Worm (Caenorhabditis elegans) whole organism, L1 larva: ENCODE data around the gene AH9.4.

Source experiments
- C04F5.9 ChIP-seq: sonication (generic microtip); optimal IDR thresholded peaks from 2 replicates; lab custom pipeline; 2016; ENCODE audit warnings: missing genetic modification characterization, missing compliant biosample characterization
- C34B4.2 ChIP-seq: sonication (generic microtip); optimal IDR thresholded peaks from 2 replicates; lab custom pipeline; 2017; ENCODE audit warnings: mild to moderate bottlenecking, missing genetic modification characterization, missing compliant biosample characterization
- Y116A8C.19 ChIP-seq: sonication (generic microtip); optimal IDR thresholded peaks from 2 replicates; lab custom pipeline; 2016; ENCODE audit warnings: missing compliant biosample characterization, missing genetic modification characterization, borderline replicate concordance
- ama-1 ChIP-seq: fragments of 150-350 bp; optimal IDR thresholded peaks from 2 replicates; lab custom pipeline; 2014
- blmp-1 ChIP-seq: fragments of 150-350 bp; optimal IDR thresholded peaks from 2 replicates; lab custom pipeline; 2014; ENCODE audit warnings: missing biosample characterization, missing genetic modification characterization
- ceh-8 ChIP-seq: fragments of 200-800 bp; sonication (Bioruptor generic); optimal IDR thresholded peaks from 2 replicates; lab custom pipeline; 2018; ENCODE audit warnings: mild to moderate bottlenecking, missing genetic modification characterization, moderate library complexity, missing compliant biosample characterization
- ceh-82 ChIP-seq, 3 experiments: fragments of 150-350 bp in 1 of 3; sonication (generic microtip) in 2 of 3; optimal IDR thresholded peaks; 2 replicates each; lab custom pipeline; 2014 to 2017; ENCODE audit warnings: missing biosample characterization in 3 of 3, missing genetic modification characterization in 3 of 3
- dpl-1 ChIP-seq, 3 experiments: fragments of 150-350 bp in 2 of 3; sonication (generic microtip) in 1 of 3; optimal IDR thresholded peaks; 2 replicates each; lab custom pipeline; 2014 to 2017; ENCODE audit warnings: missing biosample characterization in 3 of 3, missing genetic modification characterization in 3 of 3, missing genetic modification reagents in 3 of 3
- efl-1 ChIP-seq, 4 experiments: fragments of 150-350 bp; optimal IDR thresholded peaks in 3 of 4; peaks in 1 of 4; 1 replicate in 1 of 4; 2 replicates in 3 of 4; lab custom pipeline; 2014; ENCODE audit warnings: missing biosample characterization in 2 of 4, missing genetic modification characterization in 2 of 4, missing genetic modification reagents in 2 of 4
- egl-27 ChIP-seq, 2 experiments: fragments of 150-350 bp in 1 of 2; sonication (generic microtip); optimal IDR thresholded peaks; 3 replicates each; lab custom pipeline; 2017 to 2018; ENCODE audit warnings: missing biosample characterization in 2 of 2, missing genetic modification characterization in 2 of 2, missing genetic modification reagents in 2 of 2
- elt-2 ChIP-seq: sonication (generic microtip); optimal IDR thresholded peaks from 2 replicates; lab custom pipeline; 2016; ENCODE audit warnings: missing genetic modification characterization, mild to moderate bottlenecking, inconsistent platforms, missing compliant biosample characterization, missing genetic modification reagents
- elt-3 ChIP-seq, 6 experiments: fragments of 150-350 bp in 1 of 6; sonication (generic microtip); optimal IDR thresholded peaks; 2 replicates each; lab custom pipeline; 2017 to 2018; ENCODE audit warnings: missing biosample characterization in 6 of 6, missing genetic modification characterization in 6 of 6, inconsistent platforms in 1 of 6
- ets-5 ChIP-seq: fragments of 200-800 bp; sonication (Bioruptor generic); IDR thresholded peaks from 2 replicates; pipeline ENCODE4 v1.3.6; 2022; ENCODE audit warnings: missing genetic modification characterization, missing compliant biosample characterization
- fkh-10 ChIP-seq: sonication (generic microtip); optimal IDR thresholded peaks from 2 replicates; lab custom pipeline; 2017; ENCODE audit warnings: missing biosample characterization, missing genetic modification reagents, missing genetic modification characterization
- fkh-4 ChIP-seq: sonication (generic microtip); optimal IDR thresholded peaks from 2 replicates; lab custom pipeline; 2016; ENCODE audit warnings: missing compliant biosample characterization, missing genetic modification characterization, borderline replicate concordance
- jun-1 ChIP-seq: fragments of 150-350 bp; optimal IDR thresholded peaks from 2 replicates; lab custom pipeline; 2014; ENCODE audit warnings: missing biosample characterization, missing genetic modification reagents, missing genetic modification characterization
- lin-14 ChIP-seq: fragments of 200-800 bp; sonication (Bioruptor generic); optimal IDR thresholded peaks from 2 replicates; lab custom pipeline; 2018; ENCODE audit warnings: mild to moderate bottlenecking, missing genetic modification characterization, moderate library complexity, missing compliant biosample characterization
- lir-3 ChIP-seq: sonication (generic microtip); optimal IDR thresholded peaks from 2 replicates; lab custom pipeline; 2016; ENCODE audit warnings: mild to moderate bottlenecking, missing genetic modification characterization, moderate library complexity, missing compliant biosample characterization; ENCODE audit not compliant: poor library complexity
- mab-9 ChIP-seq: fragments of 200-800 bp; sonication (Bioruptor generic); IDR thresholded peaks from 2 replicates; pipeline ENCODE4 v1.3.6; 2022; ENCODE audit warnings: missing genetic modification reagents, missing genetic modification characterization, missing compliant biosample characterization
- mdl-1 ChIP-seq, 2 experiments: fragments of 150-350 bp; optimal IDR thresholded peaks; 2 replicates each; lab custom pipeline; 2014 to 2017; ENCODE audit warnings: missing biosample characterization in 2 of 2, missing genetic modification characterization in 2 of 2, inconsistent platforms in 1 of 2
- mef-2 ChIP-seq: fragments of 150-350 bp; optimal IDR thresholded peaks from 2 replicates; lab custom pipeline; 2014; ENCODE audit warnings: missing biosample characterization, missing genetic modification characterization
- mep-1 ChIP-seq: fragments of 150-350 bp; optimal IDR thresholded peaks from 2 replicates; lab custom pipeline; 2014; ENCODE audit warnings: missing biosample characterization, missing genetic modification characterization
- nhr-11 ChIP-seq: fragments of 150-350 bp; optimal IDR thresholded peaks from 2 replicates; lab custom pipeline; 2014; ENCODE audit warnings: missing biosample characterization, missing genetic modification characterization
- nhr-12 ChIP-seq: sonication (generic microtip); optimal IDR thresholded peaks from 2 replicates; lab custom pipeline; 2017; ENCODE audit warnings: missing biosample characterization, missing genetic modification characterization
- nhr-19 ChIP-seq: fragments of 200-800 bp; sonication (Bioruptor generic); conservative IDR thresholded peaks from 2 replicates; pipeline ENCODE4 v1.3.6; 2022; ENCODE audit warnings: missing genetic modification characterization, missing compliant biosample characterization
- nhr-237 ChIP-seq: fragments of 150-350 bp; optimal IDR thresholded peaks from 2 replicates; lab custom pipeline; 2014; ENCODE audit warnings: missing biosample characterization, missing genetic modification characterization
- nhr-28 ChIP-seq: fragments of 150-350 bp; optimal IDR thresholded peaks from 2 replicates; lab custom pipeline; 2014; ENCODE audit warnings: missing biosample characterization, missing genetic modification characterization
- nhr-47 ChIP-seq: sonication (generic microtip); optimal IDR thresholded peaks from 2 replicates; lab custom pipeline; 2016; ENCODE audit warnings: mild to moderate bottlenecking, missing genetic modification characterization, moderate library complexity, missing compliant biosample characterization
- nhr-71 ChIP-seq: sonication (generic microtip); optimal IDR thresholded peaks from 2 replicates; lab custom pipeline; 2016; ENCODE audit warnings: mild to moderate bottlenecking, missing genetic modification characterization, moderate library complexity, missing compliant biosample characterization
- nhr-85 ChIP-seq: sonication (generic microtip); peaks from one replicate; lab custom pipeline; 2016; ENCODE audit warnings: missing genetic modification characterization, inconsistent platforms, missing compliant biosample characterization
- nhr-90 ChIP-seq: sonication (generic microtip); optimal IDR thresholded peaks from 2 replicates; lab custom pipeline; 2016; ENCODE audit warnings: mild to moderate bottlenecking, missing genetic modification characterization, missing compliant biosample characterization; ENCODE audit not compliant: poor library complexity
- pag-3 ChIP-seq: sonication (generic microtip); optimal IDR thresholded peaks from 2 replicates; lab custom pipeline; 2017; ENCODE audit warnings: missing genetic modification characterization, mild to moderate bottlenecking, missing compliant biosample characterization, antibody characterized with exemption, borderline replicate concordance; ENCODE audit not compliant: insufficient read depth
- pax-3 ChIP-seq: fragments of 200-800 bp; sonication (Bioruptor generic); optimal IDR thresholded peaks from 2 replicates; lab custom pipeline; 2018; ENCODE audit warnings: mild to moderate bottlenecking, missing genetic modification characterization, moderate library complexity, missing compliant biosample characterization
- rnt-1 ChIP-seq: sonication (generic microtip); optimal IDR thresholded peaks from 2 replicates; lab custom pipeline; 2016; ENCODE audit warnings: mild to moderate bottlenecking, missing genetic modification characterization, moderate library complexity, missing compliant biosample characterization
- skn-1 ChIP-seq: fragments of 150-350 bp; optimal IDR thresholded peaks from 2 replicates; lab custom pipeline; 2014; ENCODE audit warnings: missing biosample characterization, missing genetic modification characterization
- snu-23 ChIP-seq: sonication (generic microtip); optimal IDR thresholded peaks from 2 replicates; lab custom pipeline; 2016; ENCODE audit warnings: missing genetic modification characterization, missing compliant biosample characterization
- swsn-7 ChIP-seq: sonication (generic microtip); optimal IDR thresholded peaks from 2 replicates; lab custom pipeline; 2016; ENCODE audit warnings: missing genetic modification characterization, missing compliant biosample characterization
- tbx-2 ChIP-seq: sonication (generic microtip); optimal IDR thresholded peaks from 2 replicates; lab custom pipeline; 2016; ENCODE audit warnings: missing genetic modification characterization, missing compliant biosample characterization
- unc-62 ChIP-seq: fragments of 150-350 bp; optimal IDR thresholded peaks from 2 replicates; lab custom pipeline; 2014; ENCODE audit warnings: missing biosample characterization, missing genetic modification reagents, missing genetic modification characterization
- unc-86 ChIP-seq: sonication (generic microtip); optimal IDR thresholded peaks from 2 replicates; lab custom pipeline; 2016; ENCODE audit warnings: missing genetic modification characterization, missing compliant biosample characterization
- vab-15 ChIP-seq: sonication (generic microtip); optimal IDR thresholded peaks from 2 replicates; lab custom pipeline; 2017; ENCODE audit warnings: missing genotype, mild to moderate bottlenecking, missing genetic modification characterization, missing compliant biosample characterization
- ztf-11 ChIP-seq, 2 experiments: sonication (generic microtip); optimal IDR thresholded peaks; 2 replicates each; lab custom pipeline; 2016 to 2017; ENCODE audit warnings: missing genetic modification characterization in 2 of 2, missing biosample characterization in 1 of 2, missing compliant biosample characterization in 1 of 2
- ztf-4 ChIP-seq: fragments of 150-350 bp; optimal IDR thresholded peaks from 2 replicates; lab custom pipeline; 2014; ENCODE audit warnings: missing biosample characterization, missing genetic modification characterization

Gene AH9.4

DNA sequence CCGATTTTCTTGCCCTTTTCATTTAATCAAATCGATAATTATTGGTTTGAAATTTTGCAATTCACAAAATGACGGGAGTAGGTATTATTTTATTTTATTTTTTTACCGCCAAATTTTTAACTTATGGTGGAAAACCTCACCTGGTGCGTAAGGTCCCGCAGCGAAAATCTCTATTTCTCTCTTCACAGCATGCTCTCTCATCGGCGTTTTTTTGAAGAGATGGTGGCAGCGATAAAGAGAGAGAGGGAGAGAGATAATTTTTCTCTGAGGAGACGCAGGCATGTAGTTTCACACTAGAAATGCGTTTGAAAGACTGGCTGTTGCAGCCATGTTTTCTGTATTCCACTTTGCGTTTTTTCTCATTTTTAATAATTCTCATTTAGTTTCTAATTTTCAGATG lies 40.2 kb downstream of the AH9.4 start, which contains the start of gene T14F9.2 (continued):
- TF ChIP-seq mdl-1 (tag; optimal IDR thresholded peaks at IDR 0.05; lab: Kevin White, UChicago) (peak in 1 of 2 experiments; percentile 28), pax-3 (no peak), nhr-90 (peak; percentile 37), dpl-1 (GFP tag; optimal IDR thresholded peaks at IDR 0.05; lab: Kevin White, UChicago) (peak; percentile 41 to 56 (median 52)), mab-9 (GFP tag; lab: Robert Waterston, UW) (no peak), fkh-10 (GFP tag; lab: Kevin White, UChicago) (no peak), swsn-7 (peak; percentile 42), ceh-8 (no peak), nhr-28 (tag; lab: Kevin White, UChicago) (no peak), efl-1 (optimal IDR thresholded peaks at IDR 0.05; lab: Kevin White, UChicago) (peak; percentile 44 to 61), efl-1 (GFP tag; optimal IDR thresholded peaks at IDR 0.05 in 1 of 2; lab: Kevin White, UChicago) (peak; percentile 39 to 75), nhr-85 (peak; percentile 79), ama-1 (lab: Kevin White, UChicago) (no peak), unc-86 (no peak), C04F5.9 (tag; lab: Kevin White, UChicago) (peak; percentile 34), vab-15 (no peak), lir-3 (peak; percentile 3), tbx-2 (peak; percentile 45), lin-14 (GFP tag; lab: Kevin White, UChicago) (no peak), snu-23 (peak; percentile 74), skn-1 (tag; lab: Kevin White, UChicago) (peak; percentile 89)
- TF ChIP-seq, all 84 proteins: peak for 25

DNA sequence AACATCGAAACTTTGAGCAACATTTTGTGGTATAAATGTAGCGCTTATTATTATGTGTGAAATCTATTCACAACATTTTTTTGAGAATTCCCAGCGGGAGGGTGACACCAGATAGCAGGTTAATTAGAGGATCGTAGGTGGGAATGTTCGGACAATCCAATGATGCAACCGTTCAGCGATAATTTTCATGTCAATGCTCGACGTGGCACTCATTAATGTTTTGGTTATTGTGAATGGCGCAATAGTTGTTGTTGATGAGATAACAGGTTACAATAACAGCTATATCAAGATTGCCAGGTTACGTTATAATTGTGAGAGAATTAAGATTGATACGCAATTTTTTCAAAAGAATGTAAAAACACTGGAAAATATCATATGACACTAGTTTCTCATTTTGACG lies 42.8 kb downstream of the AH9.4 start:
- TF ChIP-seq nhr-11 (tag; lab: Kevin White, UChicago) (no peak), egl-27 (tag; optimal IDR thresholded peaks at IDR 0.05; lab: Kevin White, UChicago) (no peak), nhr-85 (no peak), fkh-4 (no peak), jun-1 (tag; lab: Kevin White, UChicago) (no peak), unc-62 (GFP tag; lab: Kevin White, UChicago) (no peak), nhr-71 (no peak)
- TF ChIP-seq, all 84 proteins: peak for 0

DNA sequence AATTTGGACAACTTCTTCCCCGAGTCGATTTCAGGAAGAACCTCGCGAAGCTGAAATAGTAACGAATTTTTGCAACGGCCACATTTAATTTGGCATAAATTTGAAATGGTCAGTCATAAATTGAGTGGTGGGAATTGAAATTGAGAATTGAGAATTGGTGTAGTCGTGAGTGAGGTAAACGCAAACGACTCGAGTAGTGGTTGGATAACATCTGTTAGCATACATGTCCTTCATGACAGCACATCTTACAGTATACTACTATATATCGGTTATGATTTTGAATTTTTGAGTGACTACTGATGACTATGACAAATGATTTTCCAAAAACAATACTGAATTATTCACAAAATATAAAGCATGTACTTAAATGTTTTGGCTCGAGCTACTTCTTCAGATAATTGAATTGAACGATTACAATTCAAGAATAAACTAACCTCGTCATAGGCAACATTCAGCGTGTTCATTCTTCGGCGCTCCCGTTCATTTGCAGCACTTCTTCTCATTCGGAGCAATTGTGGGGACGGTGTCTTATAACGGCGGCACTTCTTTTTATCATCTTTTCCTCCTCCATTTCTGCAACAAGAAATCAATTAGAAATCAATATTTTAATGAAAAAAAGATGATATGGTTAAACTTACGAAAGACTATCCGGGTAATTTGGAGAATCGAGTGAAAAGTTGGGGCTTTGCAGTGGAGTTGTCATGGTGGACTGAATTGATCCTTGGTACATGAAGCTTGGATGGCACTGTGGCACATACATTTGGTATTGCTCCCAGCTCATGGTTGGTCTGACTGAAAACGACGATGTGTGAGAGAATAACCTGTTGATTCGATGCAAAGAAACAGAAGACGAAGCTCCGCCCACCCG lies 44.6 kb downstream of the AH9.4 start, which contains the start of gene lin-32:
lin-32 (minus strand) TSS at position 818 of the 868 bp plus-strand sequence.
- peak; percentile 1 for TF ChIP-seq tbx-2
- TF ChIP-seq pag-3 (tag; lab: Kevin White, UChicago), result no peak
- TF ChIP-seq ztf-11 (tag; optimal IDR thresholded peaks at IDR 0.05; lab: Kevin White, UChicago), result peak in 1 of 2 experiments; percentile 65
- TF ChIP-seq jun-1 (tag; lab: Kevin White, UChicago), result no peak
- TF ChIP-seq ets-5 (GFP tag; lab: Robert Waterston, UW), result no peak
- TF ChIP-seq elt-3 (tag; optimal IDR thresholded peaks at IDR 0.05; lab: Kevin White, UChicago), result no peak
- no peak for TF ChIP-seq Y116A8C.19 (tag; lab: Kevin White, UChicago)

DNA sequence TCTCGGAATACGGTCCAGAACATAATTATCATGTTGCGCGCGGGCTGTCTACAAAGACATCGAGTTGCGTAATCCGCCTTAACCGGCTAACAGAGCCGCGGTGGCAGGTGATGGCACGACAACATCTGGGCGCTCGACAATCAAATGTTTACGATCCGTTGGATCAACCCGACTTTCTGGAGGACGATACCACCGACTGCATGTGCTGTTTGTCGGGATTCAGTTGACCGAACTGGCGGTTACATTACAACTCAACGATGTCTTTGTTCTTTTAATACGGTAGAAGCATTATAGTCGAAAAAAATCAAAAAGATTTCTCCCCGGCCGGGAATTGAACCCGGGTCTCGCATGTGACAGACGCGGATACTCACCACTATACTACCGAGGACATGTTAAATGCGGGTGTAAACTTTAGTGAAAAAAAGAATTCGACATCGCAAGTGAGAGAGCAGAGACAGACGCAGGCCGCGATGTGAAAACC lies 47.2 kb downstream of the AH9.4 start:
- TF ChIP-seq mef-2 (tag; lab: Kevin White, UChicago) (no peak), rnt-1 (tag; lab: Kevin White, UChicago) (peak; percentile 67), nhr-12 (tag; lab: Kevin White, UChicago) (no peak), nhr-19 (GFP tag; lab: Robert Waterston, UW) (peak; percentile 74), swsn-7 (peak; percentile 55), ets-5 (GFP tag; lab: Robert Waterston, UW) (no peak), elt-2 (no peak), nhr-237 (tag; lab: Kevin White, UChicago) (peak; percentile 23), mab-9 (GFP tag; lab: Robert Waterston, UW) (no peak), nhr-28 (tag; lab: Kevin White, UChicago) (no peak), C34B4.2 (tag; lab: Kevin White, UChicago) (no peak), Y116A8C.19 (tag; lab: Kevin White, UChicago) (no peak), ztf-4 (tag; lab: Kevin White, UChicago) (no peak), fkh-4 (peak; percentile 7), mep-1 (peak; percentile 52), egl-27 (tag; optimal IDR thresholded peaks at IDR 0.05; lab: Kevin White, UChicago) (peak in 1 of 2 experiments; percentile 46), C04F5.9 (tag; lab: Kevin White, UChicago) (peak; percentile 24), nhr-47 (tag; lab: Kevin White, UChicago) (peak; percentile 83), pax-3 (no peak), blmp-1 (tag; lab: Kevin White, UChicago) (peak; percentile 17), ceh-82 (tag; optimal IDR thresholded peaks at IDR 0.05; lab: Kevin White, UChicago) (peak; percentile 26 to 75 (median 61))
